Fruit fly (Drosophila melanogaster) whole organism, embryonic: ENCODE data around the gene NdufV3.

Experiments
- Atf3 ChIP-seq: fragments of 200-800 bp; sonication (Bioruptor generic); optimal IDR thresholded peaks from 3 replicates; lab custom pipeline; 2016; ENCODE audit warnings: missing biosample characterization, missing genetic modification characterization
- BEAF-32 ChIP-seq: fragments of 200-800 bp; sonication (Bioruptor generic); optimal IDR thresholded peaks from 3 replicates; lab custom pipeline; 2017; ENCODE audit warnings: missing biosample characterization, missing genetic modification characterization, mild to moderate bottlenecking, moderate library complexity, missing genetic modification reagents
- Bdp1 ChIP-seq: fragments of 200-800 bp; sonication (Bioruptor generic); optimal IDR thresholded peaks from 3 replicates; lab custom pipeline; 2016; ENCODE audit warnings: missing biosample characterization, missing genetic modification characterization
- Bgb ChIP-seq: fragments of 200-800 bp; sonication (Bioruptor generic); IDR thresholded peaks from 2 replicates; pipeline ENCODE4 v1.3.6; 2022; ENCODE audit warnings: missing biosample characterization, missing genetic modification characterization; ENCODE audit not compliant: partially characterized antibody
- CG10267 ChIP-seq: fragments of 200-800 bp; sonication (Bioruptor generic); optimal IDR thresholded peaks from 2 replicates; lab custom pipeline; 2018; ENCODE audit warnings: missing biosample characterization, mild to moderate bottlenecking, missing genetic modification characterization, moderate library complexity
- CG12155 ChIP-seq: fragments of 200-800 bp; sonication (Bioruptor generic); optimal IDR thresholded peaks from 3 replicates; lab custom pipeline; 2016; ENCODE audit warnings: missing biosample characterization, missing genetic modification characterization
- CG13624 ChIP-seq: fragments of 200-800 bp; sonication (Bioruptor generic); optimal IDR thresholded peaks from 2 replicates; lab custom pipeline; 2016; ENCODE audit warnings: missing biosample characterization, missing genetic modification characterization
- CG14860 ChIP-seq: fragments of 200-800 bp; sonication (Bioruptor generic); IDR thresholded peaks from 3 replicates; pipeline ENCODE4 v1.3.6; 2022; ENCODE audit warnings: missing biosample characterization, missing genetic modification characterization; ENCODE audit not compliant: partially characterized antibody
- CG14965 ChIP-seq: fragments of 200-800 bp; sonication (Bioruptor generic); optimal IDR thresholded peaks from 2 replicates; lab custom pipeline; 2016; ENCODE audit warnings: missing biosample characterization, missing genetic modification characterization, borderline replicate concordance
- CG15696 ChIP-seq: fragments of 200-800 bp; sonication (Bioruptor generic); optimal IDR thresholded peaks from 2 replicates; lab custom pipeline; 2019; ENCODE audit warnings: missing biosample characterization, mild to moderate bottlenecking, missing genetic modification characterization, moderate library complexity
- CG1602 ChIP-seq: fragments of 200-800 bp; sonication (Bioruptor generic); optimal IDR thresholded peaks from 3 replicates; lab custom pipeline; 2016; ENCODE audit warnings: missing biosample characterization, missing genetic modification characterization
- CG16815 ChIP-seq: fragments of 200-800 bp; sonication (Bioruptor generic); optimal IDR thresholded peaks from 3 replicates; lab custom pipeline; 2017; ENCODE audit warnings: missing biosample characterization, mild to moderate bottlenecking, missing genetic modification characterization
- CG2116 ChIP-seq: fragments of 200-800 bp; sonication (Bioruptor generic); optimal IDR thresholded peaks from 3 replicates; lab custom pipeline; 2018; ENCODE audit warnings: missing biosample characterization, mild to moderate bottlenecking, missing genetic modification characterization
- CG2678 ChIP-seq: fragments of 200-800 bp; sonication (Bioruptor generic); optimal IDR thresholded peaks from 3 replicates; lab custom pipeline; 2019; ENCODE audit warnings: missing biosample characterization, mild to moderate bottlenecking, missing genetic modification characterization, moderate library complexity
- CG30403 ChIP-seq: fragments of 200-800 bp; sonication (Bioruptor generic); optimal IDR thresholded peaks from 3 replicates; lab custom pipeline; 2016; ENCODE audit warnings: missing biosample characterization, missing genetic modification characterization
- CG31388 ChIP-seq: fragments of 200-800 bp; sonication (Bioruptor generic); optimal IDR thresholded peaks from 2 replicates; lab custom pipeline; 2016; ENCODE audit warnings: missing biosample characterization, missing genetic modification characterization
- CG34376 ChIP-seq: fragments of 200-800 bp; sonication (Bioruptor generic); optimal IDR thresholded peaks from 2 replicates; lab custom pipeline; 2018; ENCODE audit warnings: missing biosample characterization, mild to moderate bottlenecking, missing genetic modification characterization
- CG4617 ChIP-seq: fragments of 200-800 bp; sonication (Bioruptor generic); optimal IDR thresholded peaks from 3 replicates; lab custom pipeline; 2016; ENCODE audit warnings: missing biosample characterization, missing genetic modification characterization, borderline replicate concordance
- CG6683 ChIP-seq: fragments of 200-800 bp; sonication (Bioruptor generic); optimal IDR thresholded peaks from 2 replicates; lab custom pipeline; 2017; ENCODE audit warnings: missing biosample characterization, mild to moderate bottlenecking, missing genetic modification characterization, missing genetic modification reagents
- CG7963 ChIP-seq: fragments of 200-800 bp; sonication (Bioruptor generic); IDR thresholded peaks from 3 replicates; pipeline ENCODE4 v1.3.6; 2022; ENCODE audit warnings: missing biosample characterization, missing genetic modification characterization; ENCODE audit not compliant: partially characterized antibody
- CoRest ChIP-seq: fragments of 200-800 bp; sonication (Bioruptor generic); optimal IDR thresholded peaks from 3 replicates; lab custom pipeline; 2018; ENCODE audit warnings: missing biosample characterization, mild to moderate bottlenecking, missing genetic modification characterization, moderate library complexity
- Dek ChIP-seq: fragments of 200-800 bp; sonication (Bioruptor generic); optimal IDR thresholded peaks from 3 replicates; lab custom pipeline; 2019; ENCODE audit warnings: missing biosample characterization, mild to moderate bottlenecking, missing genetic modification characterization, moderate library complexity
- Dref ChIP-seq: fragments of 200-800 bp; sonication (Bioruptor generic); IDR thresholded peaks from 2 replicates; pipeline ENCODE4 v1.3.6; 2022; ENCODE audit warnings: missing biosample characterization, missing genetic modification characterization
- Ets97D ChIP-seq: fragments of 200-800 bp; sonication (Bioruptor generic); optimal IDR thresholded peaks from 3 replicates; lab custom pipeline; 2016; ENCODE audit warnings: missing biosample characterization, missing genetic modification characterization
- Fer1 ChIP-seq: fragments of 200-800 bp; sonication (Bioruptor generic); optimal IDR thresholded peaks from 2 replicates; lab custom pipeline; 2017; ENCODE audit warnings: missing biosample characterization, mild to moderate bottlenecking, missing genetic modification characterization
- Gsc ChIP-seq: fragments of 200-800 bp; sonication (Bioruptor generic); IDR thresholded peaks from 2 replicates; pipeline ENCODE4 v1.3.6; 2022; ENCODE audit warnings: missing biosample characterization, missing genetic modification characterization
- HLH3B ChIP-seq: fragments of 200-800 bp; sonication (Bioruptor generic); IDR thresholded peaks from 2 replicates; pipeline ENCODE4 v1.3.6; 2022; ENCODE audit warnings: missing biosample characterization, missing genetic modification characterization
- HmgZ ChIP-seq: fragments of 200-800 bp; sonication (Bioruptor generic); optimal IDR thresholded peaks from 2 replicates; lab custom pipeline; 2018; ENCODE audit warnings: missing biosample characterization, mild to moderate bottlenecking, missing genetic modification characterization
- Max ChIP-seq: fragments of 200-800 bp; sonication (Bioruptor generic); optimal IDR thresholded peaks from 2 replicates; lab custom pipeline; 2016; ENCODE audit warnings: missing biosample characterization, mild to moderate bottlenecking, missing genetic modification characterization
- Mes4 ChIP-seq: fragments of 200-800 bp; sonication (Bioruptor generic); optimal IDR thresholded peaks from 2 replicates; lab custom pipeline; 2016; ENCODE audit warnings: missing biosample characterization, missing genetic modification characterization
- NfI ChIP-seq: fragments of 200-800 bp; sonication (Bioruptor generic); optimal IDR thresholded peaks from 3 replicates; lab custom pipeline; 2018; ENCODE audit warnings: missing biosample characterization, mild to moderate bottlenecking, missing genetic modification characterization, moderate library complexity
- Poxn ChIP-seq: fragments of 200-800 bp; sonication (Bioruptor generic); IDR thresholded peaks from 2 replicates; pipeline ENCODE4 v1.3.6; 2022; ENCODE audit warnings: missing biosample characterization, missing genetic modification characterization
- Ptx1 ChIP-seq: fragments of 200-800 bp; sonication (Bioruptor generic); IDR thresholded peaks from 2 replicates; pipeline ENCODE4 v1.3.6; 2022; ENCODE audit warnings: missing biosample characterization, missing genetic modification characterization
- Side ChIP-seq: fragments of 200-800 bp; sonication (Bioruptor generic); optimal IDR thresholded peaks from 2 replicates; lab custom pipeline; 2016; ENCODE audit warnings: missing biosample characterization, missing genetic modification characterization
- Sin3A ChIP-seq: fragments of >200 bp; optimal IDR thresholded peaks from 2 replicates; lab custom pipeline; 2018
- Vsx1 ChIP-seq: fragments of 200-800 bp; sonication (Bioruptor generic); optimal IDR thresholded peaks from 2 replicates; lab custom pipeline; 2017; ENCODE audit warnings: missing biosample characterization, mild to moderate bottlenecking, missing genetic modification characterization, missing genetic modification reagents
- ab ChIP-seq: fragments of 200-800 bp; sonication (Bioruptor generic); optimal IDR thresholded peaks from 2 replicates; lab custom pipeline; 2016; ENCODE audit warnings: missing biosample characterization, missing genetic modification characterization
- bcd ChIP-seq: fragments of 200-800 bp; sonication (Bioruptor generic); optimal IDR thresholded peaks from 2 replicates; lab custom pipeline; 2017; ENCODE audit warnings: missing biosample characterization, mild to moderate bottlenecking, missing genetic modification characterization
- corto ChIP-seq: fragments of 200-800 bp; sonication (Bioruptor generic); optimal IDR thresholded peaks from 2 replicates; lab custom pipeline; 2016; ENCODE audit warnings: missing biosample characterization, mild to moderate bottlenecking, missing genetic modification characterization, moderate library complexity
- crp ChIP-seq, 2 experiments: fragments of 200-800 bp; sonication (Bioruptor generic); optimal IDR thresholded peaks; 2 replicates in 1 of 2; 3 replicates in 1 of 2; lab custom pipeline; 2017; ENCODE audit warnings: missing biosample characterization in 2 of 2, missing genetic modification characterization in 2 of 2, mild to moderate bottlenecking in 1 of 2, moderate library complexity in 1 of 2
- ewg ChIP-seq: fragments of 200-800 bp; sonication (Bioruptor generic); optimal IDR thresholded peaks from 3 replicates; lab custom pipeline; 2017; ENCODE audit warnings: mild to moderate bottlenecking, missing biosample characterization, missing genetic modification reagents, missing genetic modification characterization
- eyg ChIP-seq: fragments of 200-800 bp; sonication (Bioruptor generic); optimal IDR thresholded peaks from 3 replicates; lab custom pipeline; 2016; ENCODE audit warnings: missing biosample characterization, missing genetic modification characterization
- fu2 ChIP-seq: fragments of 200-800 bp; sonication (Bioruptor generic); optimal IDR thresholded peaks from 2 replicates; lab custom pipeline; 2016; ENCODE audit warnings: missing biosample characterization, missing genetic modification characterization
- gro ChIP-seq: fragments of 200-800 bp; sonication (Bioruptor generic); optimal IDR thresholded peaks from 2 replicates; lab custom pipeline; 2016; ENCODE audit warnings: missing biosample characterization, missing genetic modification characterization
- nau ChIP-seq: fragments of 200-800 bp; sonication (Bioruptor generic); optimal IDR thresholded peaks from 3 replicates; lab custom pipeline; 2017; ENCODE audit warnings: missing biosample characterization, mild to moderate bottlenecking, missing genetic modification characterization, missing genetic modification reagents
- nerfin-1 ChIP-seq: fragments of 200-800 bp; sonication (Bioruptor generic); optimal IDR thresholded peaks from 3 replicates; lab custom pipeline; 2019; ENCODE audit warnings: missing biosample characterization, mild to moderate bottlenecking, missing genetic modification characterization, moderate library complexity
- phol ChIP-seq: fragments of 200-800 bp; sonication (Bioruptor generic); optimal IDR thresholded peaks from 3 replicates; lab custom pipeline; 2018; ENCODE audit warnings: missing biosample characterization, mild to moderate bottlenecking, missing genetic modification characterization, moderate library complexity
- sim ChIP-seq: fragments of 200-800 bp; sonication (Bioruptor generic); IDR thresholded peaks from 2 replicates; pipeline ENCODE4 v1.3.6; 2022; ENCODE audit warnings: missing biosample characterization, missing genetic modification characterization
- sima ChIP-seq: fragments of 200-800 bp; sonication (Bioruptor generic); optimal IDR thresholded peaks from 2 replicates; lab custom pipeline; 2016; ENCODE audit warnings: missing biosample characterization, missing genetic modification characterization
- sob ChIP-seq: fragments of 200-800 bp; sonication (Bioruptor generic); IDR thresholded peaks from 2 replicates; pipeline ENCODE4 v1.3.6; 2022; ENCODE audit warnings: missing biosample characterization, missing genetic modification characterization

Gene NdufV3

DNA sequence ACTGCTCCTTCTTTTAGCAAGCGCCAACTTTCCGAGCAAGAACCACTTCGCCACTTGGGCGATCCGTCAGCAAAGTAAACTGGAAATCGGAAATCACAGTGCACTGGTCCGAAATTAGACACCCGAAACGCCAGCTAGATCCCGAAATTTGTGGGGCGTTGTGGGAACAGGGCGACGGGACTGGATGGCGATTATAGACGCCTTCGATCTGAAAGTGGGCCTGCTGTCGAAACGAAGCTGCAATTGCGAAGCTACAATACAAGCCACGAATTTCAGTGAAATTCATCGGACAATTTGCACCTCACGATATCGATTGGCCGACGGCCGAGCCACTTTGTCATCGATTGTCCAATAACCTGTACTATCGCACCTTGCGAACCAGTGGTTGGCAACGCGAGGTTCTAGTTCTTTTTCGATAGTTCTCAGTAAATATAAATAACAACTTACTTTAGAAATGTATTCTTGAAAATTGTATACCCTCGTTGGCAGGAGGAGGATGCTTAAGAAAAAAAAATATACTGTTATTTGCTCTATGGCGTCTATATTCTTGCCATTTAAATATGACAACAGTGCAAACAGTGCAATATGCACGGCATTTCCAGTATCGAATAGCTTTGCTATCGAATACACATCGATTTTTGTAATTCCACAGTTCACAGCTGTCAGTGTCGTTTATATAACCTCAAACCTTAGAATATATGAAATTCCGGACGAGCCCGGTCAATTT lies 18.1 kb downstream of the NdufV3 start, which contains the start of the genes hop and Tim8 (continued):
- TF ChIP-seq CG13624 (no peak), CG14860 (GFP tag; lab: Robert Waterston, UW) (peak; percentile 92), CG14965 (no peak), NfI (GFP tag; lab: Kevin White, UChicago) (no peak), Vsx1 (no peak), sima (GFP tag; lab: Kevin White, UChicago) (no peak), HLH3B (no peak), Max (no peak), Poxn (GFP tag; lab: Robert Waterston, UW) (no peak), ewg (GFP tag; lab: Kevin White, UChicago) (no peak), CG12155 (no peak), bcd (GFP tag; lab: Kevin White, UChicago) (no peak), CG15696 (tag; lab: Kevin White, UChicago) (no peak), phol (tag; lab: Kevin White, UChicago) (peak; percentile 5), CG10267 (tag; lab: Kevin White, UChicago) (peak; percentile 41), nerfin-1 (no peak), Dref (GFP tag; lab: Robert Waterston, UW) (peak; percentile 94), sob (GFP tag; lab: Robert Waterston, UW) (no peak), Side (GFP tag; lab: Kevin White, UChicago) (no peak), ab (GFP tag; lab: Kevin White, UChicago) (no peak), CG16815 (GFP tag; lab: Kevin White, UChicago) (no peak), CG6683 (GFP tag; lab: Kevin White, UChicago) (no peak), Fer1 (GFP tag; lab: Kevin White, UChicago) (no peak), fu2 (no peak), crp (GFP tag; optimal IDR thresholded peaks at IDR 0.05; lab: Kevin White, UChicago) (peak in 1 of 2 experiments; percentile 74), CG34376 (GFP tag; lab: Kevin White, UChicago) (no peak), CG2678 (tag; lab: Kevin White, UChicago) (no peak), Gsc (GFP tag; lab: Robert Waterston, UW) (no peak), Mes4 (no peak), eyg (GFP tag; lab: Kevin White, UChicago) (no peak), CG4617 (peak; percentile 58), corto (GFP tag; lab: Kevin White, UChicago) (no peak), CG2116 (peak; percentile 74), BEAF-32 (GFP tag; lab: Kevin White, UChicago) (peak; percentile 91), CoRest (tag; lab: Kevin White, UChicago) (peak; percentile 19), nau (GFP tag; lab: Kevin White, UChicago) (no peak), Dek (tag; lab: Kevin White, UChicago) (no peak), CG31388 (no peak), sim (no peak), Sin3A (peak; percentile 79), CG7963 (GFP tag; lab: Robert Waterston, UW) (peak; percentile 93), Bgb (GFP tag; lab: Robert Waterston, UW) (peak; percentile 90), CG30403 (GFP tag; lab: Kevin White, UChicago) (no peak), gro (GFP tag; lab: Kevin White, UChicago) (no peak), Atf3 (no peak), Ptx1 (no peak), Ets97D (GFP tag; lab: Kevin White, UChicago) (peak; percentile 52), CG1602 (no peak), Bdp1 (GFP tag; lab: Kevin White, UChicago) (no peak), HmgZ (no peak)
